Fruit fly (Drosophila melanogaster) whole organism, wandering third instar larva: ENCODE data around the gene CG31922.

Source experiments
- Abd-B ChIP-seq: fragments of >200 bp; optimal IDR thresholded peaks from 2 replicates; lab custom pipeline; 2017; ENCODE audit warnings: missing biosample characterization, missing genetic modification characterization
- CG32264 ChIP-seq: fragments of 200-800 bp; sonication (Bioruptor generic); optimal IDR thresholded peaks from 2 replicates; lab custom pipeline; 2016; ENCODE audit warnings: missing biosample characterization, missing genetic modification characterization
- CG9705 ChIP-seq: fragments of 200-800 bp; sonication (Bioruptor generic); optimal IDR thresholded peaks from 2 replicates; lab custom pipeline; 2018; ENCODE audit warnings: missing biosample characterization, mild to moderate bottlenecking, missing genetic modification characterization
- CrebA ChIP-seq: fragments of 200-800 bp; sonication (Bioruptor generic); optimal IDR thresholded peaks from 2 replicates; lab custom pipeline; 2016; ENCODE audit warnings: missing biosample characterization, mild to moderate bottlenecking, missing genetic modification characterization, borderline replicate concordance
- Dfd ChIP-seq: fragments of >200 bp; optimal IDR thresholded peaks from 2 replicates; lab custom pipeline; 2017; ENCODE audit warnings: missing biosample characterization, missing genetic modification characterization
- Dif ChIP-seq: fragments of 200-275, 200-300 bp; sonication (Bioruptor generic); optimal IDR thresholded peaks from 2 replicates; lab custom pipeline; 2018; ENCODE audit warnings: missing biosample characterization, missing genetic modification characterization; ENCODE audit not compliant: partially characterized antibody
- GATAd ChIP-seq: sonication (Bioruptor generic); optimal IDR thresholded peaks from 2 replicates; lab custom pipeline; 2016; ENCODE audit warnings: missing biosample characterization, missing genetic modification characterization
- HLH106 ChIP-seq: fragments of 200-800 bp; optimal IDR thresholded peaks from 3 replicates; lab custom pipeline; 2019; ENCODE audit warnings: missing biosample characterization, mild to moderate bottlenecking, missing genetic modification characterization, moderate library complexity
- Hnf4 ChIP-seq: fragments of 200-800 bp; sonication (Bioruptor generic); optimal IDR thresholded peaks from 2 replicates; lab custom pipeline; 2016; ENCODE audit warnings: missing biosample characterization, mild to moderate bottlenecking, missing genetic modification characterization
- Hr78 ChIP-seq: fragments of >200 bp; optimal IDR thresholded peaks from 2 replicates; lab custom pipeline; 2017; ENCODE audit warnings: missing biosample characterization, missing genetic modification characterization
- Hr83 ChIP-seq: fragments of 200-300 bp; sonication (Bioruptor generic); optimal IDR thresholded peaks from 2 replicates; lab custom pipeline; 2016; ENCODE audit warnings: missing biosample characterization, mild to moderate bottlenecking, missing genetic modification characterization, moderate library complexity; ENCODE audit not compliant: poor library complexity, severe bottlenecking
- Jra ChIP-seq: sonication (Bioruptor generic); optimal IDR thresholded peaks from 2 replicates; lab custom pipeline; 2016; ENCODE audit warnings: missing biosample characterization, missing genetic modification characterization
- Mio ChIP-seq: sonication (Bioruptor generic); optimal IDR thresholded peaks from 2 replicates; lab custom pipeline; 2016; ENCODE audit warnings: missing biosample characterization, missing genetic modification characterization
- Myc ChIP-seq: fragments of >200 bp; optimal IDR thresholded peaks from 2 replicates; lab custom pipeline; 2017
- N ChIP-seq: fragments of >200 bp; optimal IDR thresholded peaks from 2 replicates; lab custom pipeline; 2018; ENCODE audit warnings: missing biosample characterization, missing external identifiers, missing genetic modification characterization
- OdsH ChIP-seq: fragments of 200-800 bp; sonication (Bioruptor generic); optimal IDR thresholded peaks from 2 replicates; lab custom pipeline; 2016; ENCODE audit warnings: missing biosample characterization, mild to moderate bottlenecking, missing genetic modification characterization
- Rel ChIP-seq, 2 experiments: fragments of 200-800 bp; sonication (Bioruptor generic) in 1 of 2; optimal IDR thresholded peaks; 2 replicates in 1 of 2; 3 replicates in 1 of 2; lab custom pipeline; 2016 to 2019; ENCODE audit warnings: mild to moderate bottlenecking in 2 of 2, missing biosample characterization in 2 of 2, missing genetic modification characterization in 2 of 2, moderate library complexity in 1 of 2
- Sp1 ChIP-seq: fragments of 200-800 bp; sonication (Bioruptor generic); optimal IDR thresholded peaks from 3 replicates; lab custom pipeline; 2019; ENCODE audit warnings: missing biosample characterization, mild to moderate bottlenecking, missing genetic modification characterization, moderate library complexity
- Vsx2 ChIP-seq: fragments of 200-300, 225-300 bp; sonication (Bioruptor generic); optimal IDR thresholded peaks from 2 replicates; lab custom pipeline; 2018; ENCODE audit warnings: missing biosample characterization, missing genetic modification characterization; ENCODE audit not compliant: partially characterized antibody
- br ChIP-seq: fragments of 200-800 bp; sonication (Bioruptor generic); optimal IDR thresholded peaks from 2 replicates; lab custom pipeline; 2016; ENCODE audit warnings: missing biosample characterization, missing genetic modification characterization
- brk ChIP-seq: fragments of 200-800 bp; sonication (Bioruptor generic); optimal IDR thresholded peaks from 2 replicates; lab custom pipeline; 2016; ENCODE audit warnings: missing biosample characterization, mild to moderate bottlenecking, missing genetic modification characterization
- dl ChIP-seq, 2 experiments: fragments of 175-275, 200-275 bp in 1 of 2; fragments of 200-275 bp in 1 of 2; sonication (Bioruptor generic); optimal IDR thresholded peaks; lab custom pipeline; 2018; ENCODE audit warnings: mild to moderate bottlenecking in 2 of 2, missing biosample characterization in 2 of 2, missing genetic modification characterization in 2 of 2, moderate library complexity in 2 of 2; ENCODE audit not compliant: partially characterized antibody in 2 of 2, insufficient read depth in 1 of 2
- dmrt93B ChIP-seq: fragments of 200-800 bp; sonication (Bioruptor generic); optimal IDR thresholded peaks from 2 replicates; lab custom pipeline; 2018; ENCODE audit warnings: missing biosample characterization, mild to moderate bottlenecking, missing genetic modification characterization
- dsf ChIP-seq: sonication (Bioruptor generic); optimal IDR thresholded peaks from 2 replicates; lab custom pipeline; 2016; ENCODE audit warnings: missing biosample characterization, missing genetic modification characterization, borderline replicate concordance
- ey ChIP-seq: fragments of 200-800 bp; sonication (Bioruptor generic); optimal IDR thresholded peaks from 2 replicates; lab custom pipeline; 2016; ENCODE audit warnings: missing biosample characterization, missing genetic modification characterization
- foxo ChIP-seq, 2 experiments: fragments of 200-800 bp; sonication (Bioruptor generic); optimal IDR thresholded peaks; 2 replicates in 1 of 2; 3 replicates in 1 of 2; lab custom pipeline; 2016 to 2017; ENCODE audit warnings: missing biosample characterization in 2 of 2, missing genetic modification characterization in 2 of 2
- fru ChIP-seq: fragments of 200-800 bp; sonication (Bioruptor generic); optimal IDR thresholded peaks from 3 replicates; lab custom pipeline; 2016; ENCODE audit warnings: missing biosample characterization, mild to moderate bottlenecking, missing genetic modification characterization
- h ChIP-seq: fragments of 200-800 bp; sonication (Bioruptor generic); optimal IDR thresholded peaks from 3 replicates; lab custom pipeline; 2016; ENCODE audit warnings: missing biosample characterization, mild to moderate bottlenecking, missing genetic modification characterization
- jim ChIP-seq: fragments of 175-275, 200-325 bp; sonication (Bioruptor generic); optimal IDR thresholded peaks from 2 replicates; lab custom pipeline; 2016; ENCODE audit warnings: missing biosample characterization, mild to moderate bottlenecking, missing genetic modification characterization
- lola ChIP-seq: fragments of >200 bp; optimal IDR thresholded peaks from 2 replicates; lab custom pipeline; 2017; ENCODE audit warnings: missing biosample characterization, missing genetic modification characterization
- pan ChIP-seq: fragments of >200 bp; optimal IDR thresholded peaks from 2 replicates; lab custom pipeline; 2017
- psq ChIP-seq: fragments of 200-800 bp; sonication (Bioruptor generic); optimal IDR thresholded peaks from 3 replicates; lab custom pipeline; 2017; ENCODE audit warnings: missing biosample characterization, mild to moderate bottlenecking, missing genetic modification characterization, moderate library complexity
- rgr ChIP-seq: fragments of 200-800 bp; sonication (Bioruptor generic); optimal IDR thresholded peaks from 3 replicates; lab custom pipeline; 2016; ENCODE audit warnings: missing biosample characterization, mild to moderate bottlenecking, missing genetic modification characterization
- sage ChIP-seq: fragments of 200-800 bp; sonication (Bioruptor generic); optimal IDR thresholded peaks from 2 replicates; lab custom pipeline; 2016; ENCODE audit warnings: missing biosample characterization, mild to moderate bottlenecking, missing genetic modification characterization
- sv ChIP-seq: fragments of 200-800 bp; sonication (Bioruptor generic); optimal IDR thresholded peaks from 3 replicates; lab custom pipeline; 2016; ENCODE audit warnings: missing biosample characterization, missing genetic modification characterization
- tai ChIP-seq: sonication (Bioruptor generic); optimal IDR thresholded peaks from 2 replicates; lab custom pipeline; 2016; ENCODE audit warnings: missing biosample characterization, missing genetic modification characterization
- usp ChIP-seq: fragments of >200 bp; optimal IDR thresholded peaks from 2 replicates; lab custom pipeline; 2017; ENCODE audit warnings: missing biosample characterization, missing genetic modification characterization
- woc ChIP-seq: sonication (Bioruptor generic); optimal IDR thresholded peaks from 2 replicates; lab custom pipeline; 2016; ENCODE audit warnings: missing biosample characterization, mild to moderate bottlenecking, missing genetic modification characterization

CG31922 gene

DNA sequence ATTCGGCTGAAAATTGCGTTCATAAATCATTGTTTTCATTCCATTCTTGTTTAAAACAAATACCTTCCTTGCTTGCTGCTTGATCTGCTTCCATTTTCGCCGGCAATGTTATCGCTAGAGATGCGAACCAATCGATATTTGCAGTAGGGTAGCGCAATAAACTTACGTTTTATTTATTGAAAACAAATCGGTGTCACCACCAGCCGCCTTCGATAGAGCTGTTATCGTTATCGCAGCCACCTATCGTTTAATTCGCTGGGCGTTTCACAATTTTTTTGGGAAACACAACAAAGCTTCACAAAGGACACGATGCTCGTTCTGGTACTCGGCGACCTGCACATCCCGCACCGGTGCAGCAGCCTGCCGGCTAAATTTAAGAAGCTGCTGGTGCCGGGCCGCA, 19.4 kb upstream of the CG31922 start, which contains the start of the genes Tfb4 and Vps29:
Gene Tfb4, minus strand, starts transcription at position 124 of the 400 bp plus-strand sequence.
Gene Vps29, plus strand, starts transcription at position 213 of the 400 bp plus-strand sequence.
- TF ChIP-seq Vsx2 (GFP tag; lab: Kevin White, UChicago), result no peak
- TF ChIP-seq tai (GFP tag; lab: Kevin White, UChicago), result no peak
- no peak for TF ChIP-seq dsf (GFP tag; lab: Kevin White, UChicago)
- no peak for TF ChIP-seq usp (GFP tag; lab: Kevin White, UChicago)
- TF ChIP-seq CrebA, result no peak
- peak in 1 of 2 experiments; percentile 83 for TF ChIP-seq foxo (GFP tag; optimal IDR thresholded peaks at IDR 0.05; lab: Kevin White, UChicago)
- no peak for TF ChIP-seq fru
- no peak for TF ChIP-seq Mio (GFP tag; lab: Kevin White, UChicago)
- no peak for TF ChIP-seq woc (GFP tag; lab: Kevin White, UChicago)
- TF ChIP-seq dmrt93B (GFP tag; lab: Kevin White, UChicago), result no peak
- peak; percentile 1 for TF ChIP-seq CG32264 (GFP tag; lab: Kevin White, UChicago)
- no peak for TF ChIP-seq rgr (GFP tag; lab: Kevin White, UChicago)
- TF ChIP-seq CG9705, result no peak
- no peak for TF ChIP-seq Dif (GFP tag; lab: Kevin White, UChicago)
- peak; percentile 10 for TF ChIP-seq GATAd
- no peak for TF ChIP-seq jim (GFP tag; lab: Kevin White, UChicago)
- no peak for TF ChIP-seq Dfd (GFP tag; lab: Kevin White, UChicago)
- TF ChIP-seq dl (GFP tag; optimal IDR thresholded peaks at IDR 0.05; lab: Kevin White, UChicago; ENCODE audit: insufficient read depth in 1 of 2, partially characterized antibody in 2 of 2), result no peak
- no peak for TF ChIP-seq Myc (lab: Kevin White, UChicago)
- TF ChIP-seq Hnf4, result no peak
- no peak for TF ChIP-seq N
- no peak for TF ChIP-seq Rel (GFP tag; optimal IDR thresholded peaks at IDR 0.05; lab: Kevin White, UChicago)
- peak; percentile 59 for TF ChIP-seq Rel (tag; optimal IDR thresholded peaks at IDR 0.05; lab: Kevin White, UChicago)
- TF ChIP-seq Jra (GFP tag; lab: Kevin White, UChicago), result no peak
- no peak for TF ChIP-seq brk (GFP tag; lab: Kevin White, UChicago)
- no peak for TF ChIP-seq pan (lab: Kevin White, UChicago)
- no peak for TF ChIP-seq lola (GFP tag; lab: Kevin White, UChicago)
- TF ChIP-seq Sp1 (GFP tag; lab: Kevin White, UChicago), result no peak
- peak; percentile 40 for TF ChIP-seq HLH106 (tag; lab: Kevin White, UChicago)
- TF ChIP-seq sv (GFP tag; lab: Kevin White, UChicago), result peak; percentile 7
- peak; percentile 67 for TF ChIP-seq ey (GFP tag; lab: Kevin White, UChicago)
- TF ChIP-seq OdsH (GFP tag; lab: Kevin White, UChicago), result peak; percentile 61
- no peak for TF ChIP-seq Hr78
- peak; percentile 97 for TF ChIP-seq Hr83 (GFP tag; lab: Kevin White, UChicago)
- peak; percentile 77 for TF ChIP-seq h (GFP tag; lab: Kevin White, UChicago)
- TF ChIP-seq psq (GFP tag; lab: Kevin White, UChicago), result peak; percentile 43
- peak; percentile 74 for TF ChIP-seq br (GFP tag; lab: Kevin White, UChicago)
- TF ChIP-seq Abd-B (GFP tag; lab: Kevin White, UChicago), result no peak
- TF ChIP-seq sage (GFP tag; lab: Kevin White, UChicago), result no peak

DNA sequence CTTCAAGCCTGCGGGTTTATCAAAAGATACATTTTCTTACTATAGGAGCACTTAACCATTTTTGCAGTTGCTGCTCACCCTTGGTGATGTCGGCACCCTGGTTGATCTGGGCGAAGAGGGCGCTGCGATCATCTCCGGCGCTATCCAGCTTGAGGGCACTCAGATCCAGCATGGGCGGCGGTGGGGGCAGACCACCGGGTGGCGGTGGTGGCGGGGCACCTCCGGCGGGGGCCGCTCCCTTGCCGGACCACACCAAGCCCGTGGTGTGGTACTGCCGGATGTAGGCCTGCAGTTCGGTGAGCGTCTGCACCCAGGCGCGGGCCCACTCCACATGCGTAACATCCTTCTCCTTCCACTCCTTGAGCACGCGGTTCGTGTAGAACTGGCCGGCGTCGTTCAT, 17.3 kb upstream of the CG31922 start:
- TF ChIP-seq Dfd (GFP tag; lab: Kevin White, UChicago) (peak; percentile 99), brk (GFP tag; lab: Kevin White, UChicago) (no peak)
- TF ChIP-seq, all 38 proteins: peak for 1
